Fruit fly (Drosophila melanogaster) whole organism, larva: ENCODE measurements around the gene Vlet.

Experiments
- noc ChIP-seq: fragments of 200-800 bp; sonication (Bioruptor generic); optimal IDR thresholded peaks from 3 replicates; lab custom pipeline; 2019; ENCODE audit warnings: missing biosample characterization, mild to moderate bottlenecking, missing genetic modification characterization, moderate library complexity

Vlet gene

dm6 chrX:11658181-11658842, 20.1 kb downstream of the Vlet start:
- no peak for TF ChIP-seq noc (tag; lab: Kevin White, UChicago)

- TF ChIP-seq noc (tag; lab: Kevin White, UChicago) = no peak
These were observed 21.2 kb downstream of the Vlet start for dm6 chrX:11657140-11657539.

- no peak for TF ChIP-seq noc (tag; lab: Kevin White, UChicago)
These were observed 25.4 kb downstream of the Vlet start for dm6 chrX:11652991-11653390.

- no peak for TF ChIP-seq noc (tag; lab: Kevin White, UChicago)
These were observed 27.0 kb downstream of the Vlet start for dm6 chrX:11651420-11651819.

- TF ChIP-seq noc (tag; lab: Kevin White, UChicago) = no peak
These were observed 33.8 kb downstream of the Vlet start for dm6 chrX:11644530-11645080.

dm6 chrX:11643227-11643626, 35.2 kb downstream of the Vlet start:
- no peak for TF ChIP-seq noc (tag; lab: Kevin White, UChicago)

dm6 chrX:11640477-11640876, 37.9 kb downstream of the Vlet start:
- TF ChIP-seq noc (tag; lab: Kevin White, UChicago) = no peak

dm6 chrX:11631704-11632103, 46.7 kb downstream of the Vlet start:
- TF ChIP-seq noc (tag; lab: Kevin White, UChicago) = no peak

- no peak for TF ChIP-seq noc (tag; lab: Kevin White, UChicago)
These were observed 49.3 kb downstream of the Vlet start for dm6 chrX:11628986-11629571.
